Worm (Caenorhabditis elegans) whole organism, young adult: ENCODE measurements around the gene B0310.6.
A peak's percentile ranks its signal among the peaks of the same experiment; 100 is the strongest.

Experiments used
- B0261.1 ChIP-seq: sonication (generic microtip); optimal IDR thresholded peaks from 2 replicates; lab custom pipeline; 2016; ENCODE audit warnings: mild to moderate bottlenecking, missing genetic modification characterization, moderate library complexity, missing compliant biosample characterization
- F10E7.11 ChIP-seq: sonication (generic microtip); optimal IDR thresholded peaks from 2 replicates; lab custom pipeline; 2017; ENCODE audit warnings: mild to moderate bottlenecking, missing genetic modification characterization, moderate library complexity, missing compliant biosample characterization
- F23B12.7 ChIP-seq: sonication (generic microtip); optimal IDR thresholded peaks from 2 replicates; lab custom pipeline; 2017; ENCODE audit warnings: missing genetic modification characterization, mild to moderate bottlenecking, missing compliant biosample characterization, antibody characterized with exemption, moderate library complexity; ENCODE audit not compliant: insufficient read depth
- F39B2.1 ChIP-seq: fragments of 200-800 bp; sonication (Bioruptor generic); IDR thresholded peaks from 2 replicates; pipeline ENCODE4 v1.3.6; 2022; ENCODE audit warnings: missing genetic modification reagents, missing genetic modification characterization, missing compliant biosample characterization
- F49E8.2 ChIP-seq: sonication (generic microtip); optimal IDR thresholded peaks from 3 replicates; lab custom pipeline; 2017; ENCODE audit warnings: missing genetic modification characterization, mild to moderate bottlenecking, missing compliant biosample characterization, antibody characterized with exemption, moderate library complexity; ENCODE audit not compliant: insufficient read depth
- F57A8.1 ChIP-seq: fragments of 200-800 bp; sonication (Bioruptor generic); optimal IDR thresholded peaks from 2 replicates; lab custom pipeline; 2018; ENCODE audit warnings: mild to moderate bottlenecking, missing genetic modification characterization, moderate library complexity, missing compliant biosample characterization
- K11D2.4 ChIP-seq: fragments of 200-800 bp; sonication (Bioruptor generic); IDR thresholded peaks from 2 replicates; pipeline ENCODE4 v1.3.6; 2022; ENCODE audit warnings: missing genetic modification reagents, missing genetic modification characterization, missing compliant biosample characterization
- Y53F4B.3 ChIP-seq: fragments of 200-800 bp; sonication (Bioruptor generic); IDR thresholded peaks from 2 replicates; pipeline ENCODE4 v1.3.6; 2022; ENCODE audit warnings: missing genetic modification reagents, missing genetic modification characterization, missing compliant biosample characterization
- Y67H2A.10 ChIP-seq: fragments of 200-800 bp; sonication (Bioruptor generic); conservative IDR thresholded peaks from 2 replicates; pipeline ENCODE4 v1.3.6; 2022; ENCODE audit warnings: missing genetic modification reagents, missing genetic modification characterization, missing compliant biosample characterization
- Y79H2A.3 ChIP-seq: fragments of 200-800 bp; sonication (Bioruptor generic); conservative IDR thresholded peaks from 2 replicates; pipeline ENCODE4 v1.3.6; 2022; ENCODE audit warnings: missing genetic modification reagents, missing genetic modification characterization, missing compliant biosample characterization
- Y95B8A.8 ChIP-seq: fragments of 200-800 bp; sonication (Bioruptor generic); IDR thresholded peaks from 2 replicates; pipeline ENCODE4 v1.3.6; 2022; ENCODE audit warnings: missing genetic modification reagents, missing genetic modification characterization, missing compliant biosample characterization
- aptf-2 ChIP-seq: fragments of 200-800 bp; sonication (Bioruptor generic); conservative IDR thresholded peaks from 2 replicates; pipeline ENCODE4 v1.3.6; 2022; ENCODE audit warnings: missing genetic modification reagents, missing genetic modification characterization, missing compliant biosample characterization
- attf-6 ChIP-seq: fragments of 200-800 bp; sonication (Bioruptor generic); IDR thresholded peaks from 2 replicates; pipeline ENCODE4 v1.3.6; 2022; ENCODE audit warnings: missing genetic modification reagents, missing genetic modification characterization, missing compliant biosample characterization
- bed-2 ChIP-seq: fragments of 200-800 bp; sonication (Bioruptor generic); IDR thresholded peaks from 2 replicates; pipeline ENCODE4 v1.3.6; 2022; ENCODE audit warnings: missing genetic modification reagents, missing genetic modification characterization, missing compliant biosample characterization
- cebp-2 ChIP-seq: fragments of 200-800 bp; sonication (Bioruptor generic); IDR thresholded peaks from 2 replicates; pipeline ENCODE4 v1.3.6; 2022; ENCODE audit warnings: missing genetic modification characterization, missing compliant biosample characterization
- ceh-27 ChIP-seq: fragments of 200-800 bp; sonication (Bioruptor generic); optimal IDR thresholded peaks from 2 replicates; lab custom pipeline; 2018; ENCODE audit warnings: mild to moderate bottlenecking, missing genetic modification characterization, moderate library complexity, missing compliant biosample characterization
- chd-7 ChIP-seq: sonication (generic microtip); optimal IDR thresholded peaks from 2 replicates; lab custom pipeline; 2016; ENCODE audit warnings: mild to moderate bottlenecking, missing genetic modification characterization, moderate library complexity, missing compliant biosample characterization
- dpl-1 ChIP-seq: fragments of 150-350 bp; optimal IDR thresholded peaks from 2 replicates; lab custom pipeline; 2014; ENCODE audit warnings: missing biosample characterization, missing genetic modification reagents, missing genetic modification characterization
- egrh-3 ChIP-seq: fragments of 200-800 bp; sonication (Bioruptor generic); IDR thresholded peaks from 2 replicates; pipeline ENCODE4 v1.3.6; 2022; ENCODE audit warnings: missing genetic modification reagents, missing genetic modification characterization, missing compliant biosample characterization
- ets-4 ChIP-seq: fragments of 200-800 bp; sonication (Bioruptor generic); optimal IDR thresholded peaks from 2 replicates; lab custom pipeline; 2018; ENCODE audit warnings: mild to moderate bottlenecking, missing genetic modification characterization, missing compliant biosample characterization
- gei-17 ChIP-seq: fragments of 200-800 bp; sonication (Bioruptor generic); optimal IDR thresholded peaks from 2 replicates; lab custom pipeline; 2018; ENCODE audit warnings: mild to moderate bottlenecking, missing genetic modification characterization, missing compliant biosample characterization
- hlh-12 ChIP-seq: sonication (generic microtip); optimal IDR thresholded peaks from 2 replicates; lab custom pipeline; 2016; ENCODE audit warnings: missing genetic modification characterization, missing compliant biosample characterization
- hlh-26 ChIP-seq: fragments of 200-800 bp; sonication (Bioruptor generic); conservative IDR thresholded peaks from 2 replicates; pipeline ENCODE4 v1.3.6; 2022; ENCODE audit warnings: missing genetic modification reagents, missing genetic modification characterization, missing compliant biosample characterization
- hmg-1.2 ChIP-seq: fragments of 200-800 bp; sonication (Bioruptor generic); IDR thresholded peaks from 2 replicates; pipeline ENCODE4 v1.3.6; 2022; ENCODE audit warnings: missing genetic modification reagents, missing genetic modification characterization, missing compliant biosample characterization
- hrde-1 ChIP-seq: sonication (generic microtip); optimal IDR thresholded peaks from 2 replicates; lab custom pipeline; 2016; ENCODE audit warnings: missing genetic modification characterization, mild to moderate bottlenecking, missing compliant biosample characterization, moderate library complexity, missing genotype, missing genetic modification reagents, borderline replicate concordance
- lag-1 ChIP-seq: fragments of 200-800 bp; sonication (Bioruptor generic); IDR thresholded peaks from 2 replicates; pipeline ENCODE4 v1.3.6; 2022; ENCODE audit warnings: missing genetic modification reagents, missing genetic modification characterization, missing compliant biosample characterization
- let-526 ChIP-seq: fragments of 200-800 bp; sonication (Bioruptor generic); IDR thresholded peaks from 2 replicates; pipeline ENCODE4 v1.3.6; 2022; ENCODE audit warnings: missing genetic modification reagents, missing genetic modification characterization, missing compliant biosample characterization
- let-607 ChIP-seq, 2 experiments: fragments of 200-800 bp in 1 of 2; sonication (Bioruptor generic) in 1 of 2; sonication (generic microtip) in 1 of 2; optimal IDR thresholded peaks; 2 replicates each; lab custom pipeline; 2016 to 2018; ENCODE audit warnings: mild to moderate bottlenecking in 2 of 2, missing compliant biosample characterization in 2 of 2, missing genetic modification characterization in 2 of 2, moderate library complexity in 2 of 2, missing genotype in 1 of 2
- lsy-27 ChIP-seq: sonication (generic microtip); optimal IDR thresholded peaks from 2 replicates; lab custom pipeline; 2017; ENCODE audit warnings: missing genetic modification characterization, mild to moderate bottlenecking, missing compliant biosample characterization, antibody characterized with exemption, missing genotype, borderline replicate concordance; ENCODE audit not compliant: insufficient read depth
- madf-10 ChIP-seq: sonication (generic microtip); optimal IDR thresholded peaks from 2 replicates; lab custom pipeline; 2016; ENCODE audit warnings: mild to moderate bottlenecking, missing genetic modification characterization, missing compliant biosample characterization
- madf-6 ChIP-seq: fragments of 200-800 bp; sonication (Bioruptor generic); IDR thresholded peaks from 2 replicates; pipeline ENCODE4 v1.3.6; 2022; ENCODE audit warnings: missing genetic modification reagents, missing genetic modification characterization, missing compliant biosample characterization
- mes-4 ChIP-seq: sonication (generic microtip); optimal IDR thresholded peaks from 2 replicates; lab custom pipeline; 2016; ENCODE audit warnings: missing genotype, missing genetic modification characterization, missing compliant biosample characterization
- nhr-120 ChIP-seq: fragments of 200-800 bp; sonication (Bioruptor generic); IDR thresholded peaks from 2 replicates; pipeline ENCODE4 v1.3.6; 2022; ENCODE audit warnings: missing genetic modification characterization, missing compliant biosample characterization
- nhr-27 ChIP-seq: fragments of 200-800 bp; sonication (Bioruptor generic); optimal IDR thresholded peaks from 2 replicates; lab custom pipeline; 2018; ENCODE audit warnings: mild to moderate bottlenecking, missing genetic modification characterization, moderate library complexity, missing compliant biosample characterization
- pbrm-1 ChIP-seq: fragments of 200-800 bp; sonication (Bioruptor generic); IDR thresholded peaks from 2 replicates; pipeline ENCODE4 v1.3.6; 2022; ENCODE audit warnings: missing genetic modification reagents, missing genetic modification characterization, missing compliant biosample characterization
- sdz-38 ChIP-seq: sonication (generic microtip); optimal IDR thresholded peaks from 2 replicates; lab custom pipeline; 2016; ENCODE audit warnings: missing genotype, missing genetic modification characterization, missing compliant biosample characterization
- snpc-3.4 ChIP-seq: sonication (generic microtip); optimal IDR thresholded peaks from 2 replicates; lab custom pipeline; 2017; ENCODE audit warnings: missing genetic modification characterization, mild to moderate bottlenecking, missing compliant biosample characterization, antibody characterized with exemption, moderate library complexity, missing genotype, missing genetic modification reagents
- snpc-4 ChIP-seq, 5 experiments: fragments of 150-350 bp in 1 of 5; sonication (generic microtip) in 4 of 5; optimal IDR thresholded peaks; 2 replicates each; lab custom pipeline; 2014 to 2018; ENCODE audit warnings: missing genetic modification characterization in 5 of 5, missing biosample characterization in 3 of 5, antibody characterized with exemption in 2 of 5, mild to moderate bottlenecking in 2 of 5, missing compliant biosample characterization in 2 of 5, missing genotype in 2 of 5, moderate library complexity in 2 of 5, missing genetic modification reagents in 1 of 5
- sptf-2 ChIP-seq: fragments of 200-800 bp; sonication (Bioruptor generic); optimal IDR thresholded peaks from 2 replicates; lab custom pipeline; 2018; ENCODE audit warnings: mild to moderate bottlenecking, missing genetic modification characterization, missing compliant biosample characterization
- tbp1 ChIP-seq: fragments of 200-800 bp; sonication (Bioruptor generic); optimal IDR thresholded peaks from 2 replicates; lab custom pipeline; 2018; ENCODE audit warnings: mild to moderate bottlenecking, missing genetic modification characterization, missing compliant biosample characterization
- unc-130 ChIP-seq: sonication (generic microtip); optimal IDR thresholded peaks from 2 replicates; lab custom pipeline; 2016; ENCODE audit warnings: missing genetic modification reagents, missing genetic modification characterization, missing compliant biosample characterization
- unc-62 ChIP-seq: fragments of 150-350 bp; optimal IDR thresholded peaks from 2 replicates; lab custom pipeline; 2014; ENCODE audit warnings: missing biosample characterization, missing genetic modification reagents, missing genetic modification characterization
- xnd-1 ChIP-seq: sonication (generic microtip); optimal IDR thresholded peaks from 2 replicates; lab custom pipeline; 2016; ENCODE audit warnings: missing genotype, missing genetic modification reagents, missing genetic modification characterization, missing compliant biosample characterization
- zfh-2 ChIP-seq: fragments of 200-800 bp; sonication (Bioruptor generic); conservative IDR thresholded peaks from 2 replicates; pipeline ENCODE4 v1.3.6; 2022; ENCODE audit warnings: missing genetic modification reagents, missing genetic modification characterization, missing compliant biosample characterization
- zim-3 ChIP-seq: sonication (generic microtip); optimal IDR thresholded peaks from 2 replicates; lab custom pipeline; 2017; ENCODE audit warnings: mild to moderate bottlenecking, missing genetic modification characterization, moderate library complexity, missing compliant biosample characterization
- ztf-22 ChIP-seq: fragments of 200-800 bp; sonication (Bioruptor generic); optimal IDR thresholded peaks from 2 replicates; lab custom pipeline; 2018; ENCODE audit warnings: mild to moderate bottlenecking, missing genetic modification characterization, moderate library complexity, missing compliant biosample characterization
- ztf-25 ChIP-seq: fragments of 200-800 bp; sonication (Bioruptor generic); IDR thresholded peaks from 2 replicates; pipeline ENCODE4 v1.3.6; 2022; ENCODE audit warnings: missing genetic modification reagents, missing genetic modification characterization, missing compliant biosample characterization

Gene B0310.6

ce11 chrX:487669-488068, 43.1 kb downstream of the B0310.6 start (continued):
- TF ChIP-seq nhr-27 (tag; lab: Kevin White, UChicago) (no peak), sptf-2 (GFP tag; lab: Kevin White, UChicago) (peak; percentile 62), zfh-2 (no peak), F23B12.7 (tag; lab: Kevin White, UChicago) (peak; percentile 16), hlh-12 (tag; lab: Kevin White, UChicago) (no peak), madf-10 (tag; lab: Kevin White, UChicago) (no peak), F57A8.1 (GFP tag; lab: Kevin White, UChicago) (peak; percentile 42), sdz-38 (tag; lab: Kevin White, UChicago) (no peak), F39B2.1 (GFP tag; lab: Robert Waterston, UW) (no peak), unc-62 (GFP tag; lab: Kevin White, UChicago) (no peak), dpl-1 (GFP tag; lab: Kevin White, UChicago) (no peak), let-526 (GFP tag; lab: Robert Waterston, UW) (no peak), hlh-26 (GFP tag; lab: Robert Waterston, UW) (no peak), xnd-1 (tag; lab: Kevin White, UChicago) (no peak), zim-3 (no peak), egrh-3 (GFP tag; lab: Robert Waterston, UW) (no peak), Y95B8A.8 (GFP tag; lab: Robert Waterston, UW) (no peak), nhr-120 (GFP tag; lab: Robert Waterston, UW) (no peak), chd-7 (tag; lab: Kevin White, UChicago) (peak; percentile 25), let-607 (tag; optimal IDR thresholded peaks at IDR 0.05; lab: Kevin White, UChicago) (no peak), K11D2.4 (GFP tag; lab: Robert Waterston, UW) (no peak), aptf-2 (GFP tag; lab: Robert Waterston, UW) (no peak), cebp-2 (GFP tag; lab: Robert Waterston, UW) (no peak), Y67H2A.10 (GFP tag; lab: Robert Waterston, UW) (no peak), mes-4 (peak; percentile 65), Y53F4B.3 (GFP tag; lab: Robert Waterston, UW) (no peak), ets-4 (GFP tag; lab: Kevin White, UChicago) (no peak), pbrm-1 (GFP tag; lab: Robert Waterston, UW) (peak; percentile 62), ceh-27 (GFP tag; lab: Kevin White, UChicago) (peak; percentile 16), madf-6 (no peak; the same call in 1 of the 2 replicates), Y79H2A.3 (0 out of 2 replicates have a peak, but pooled peaks have one; percentile 13), tbp1 (peak; percentile 90), hmg-1.2 (GFP tag; lab: Robert Waterston, UW) (no peak; the same call in none of the 2 replicates), snpc-3.4 (peak; percentile 59), lsy-27 (tag; lab: Kevin White, UChicago) (no peak), ztf-22 (GFP tag; lab: Kevin White, UChicago) (no peak), ztf-25 (GFP tag; lab: Robert Waterston, UW) (peak; percentile 93; the same call in 1 of the 2 replicates), unc-130 (GFP tag; lab: Kevin White, UChicago) (no peak), B0261.1 (tag; lab: Kevin White, UChicago) (peak; percentile 81), F10E7.11 (no peak), F49E8.2 (peak; percentile 19), bed-2 (no peak), hrde-1 (tag; lab: Kevin White, UChicago) (peak; percentile 33), lag-1 (no peak), attf-6 (GFP tag; lab: Robert Waterston, UW) (peak; percentile 47; the same call in 1 of the 2 replicates), gei-17 (GFP tag; lab: Kevin White, UChicago) (no peak), snpc-4 (GFP tag; optimal IDR thresholded peaks at IDR 0.05; lab: Kevin White, UChicago) (peak; percentile 70), snpc-4 (tag; optimal IDR thresholded peaks at IDR 0.05; lab: Kevin White, UChicago) (peak in 1 of 4 experiments; percentile 77)
